Worm (Caenorhabditis elegans) whole organism, L4 larva: ENCODE results near the gene sru-16.

Source experiments
- ama-1 ChIP-seq: fragments of 150-350 bp; optimal IDR thresholded peaks from 2 replicates; lab custom pipeline; 2014; ENCODE audit warnings: inconsistent platforms, mixed read lengths
- dpl-1 ChIP-seq: fragments of 150-350 bp; optimal IDR thresholded peaks from 2 replicates; lab custom pipeline; 2014; ENCODE audit warnings: missing biosample characterization, missing genetic modification reagents, missing genetic modification characterization
- nhr-237 ChIP-seq: sonication (generic microtip); optimal IDR thresholded peaks from 2 replicates; lab custom pipeline; 2017; ENCODE audit warnings: missing biosample characterization, missing genetic modification characterization
- nhr-76 ChIP-seq: fragments of 150-350 bp; optimal IDR thresholded peaks from 2 replicates; lab custom pipeline; 2014; ENCODE audit warnings: missing biosample characterization, missing genetic modification characterization

- TF ChIP-seq nhr-237 (tag; lab: Kevin White, UChicago), result no peak
- no peak for TF ChIP-seq ama-1
- no peak for TF ChIP-seq nhr-76 (tag; lab: Kevin White, UChicago)
- TF ChIP-seq dpl-1 (GFP tag; lab: Kevin White, UChicago), result no peak
These were observed 12.6 kb downstream of the sru-16 start, which contains the start of gene tsp-5 for ce11 chrIV:13591645-13592044.
